Worm (Caenorhabditis elegans): ENCODE data around the gene smi-1.

smi-1 gene

ce11 chrIII:1893851-1894250 lies 15.7 kb downstream of the smi-1 start, which contains the start of the genes B0524.5 and B0524.2:
B0524.5 (minus strand) TSS chrIII:1893890.
B0524.2 (plus strand) TSS chrIII:1894057.
- TF ChIP-seq hlh-6 (tag; optimal IDR thresholded peaks at IDR 0.05) = no peak
- no peak for TF ChIP-seq unc-55 (GFP tag; optimal IDR thresholded peaks at IDR 0.05)
- no peak for TF ChIP-seq zip-5 (tag; optimal IDR thresholded peaks at IDR 0.05)
- TF ChIP-seq elt-4 (tag; optimal IDR thresholded peaks at IDR 0.05) = no peak
- TF ChIP-seq odd-2 (tag; optimal IDR thresholded peaks at IDR 0.05) = no peak
- TF ChIP-seq gmeb-2 (tag; optimal IDR thresholded peaks at IDR 0.05) = no peak
- no peak for TF ChIP-seq K09A11.1 (tag; optimal IDR thresholded peaks at IDR 0.05; ENCODE audit: insufficient read depth)
- no peak for TF ChIP-seq hlh-30 (tag; optimal IDR thresholded peaks at IDR 0.05; ENCODE audit: insufficient read depth)
- no peak for TF ChIP-seq rnt-1 (tag; optimal IDR thresholded peaks at IDR 0.05)
- TF ChIP-seq C08G9.2 (tag; optimal IDR thresholded peaks at IDR 0.05) = no peak
- no peak for TF ChIP-seq unc-3 (GFP tag; conservative IDR thresholded peaks at IDR 0.05)
- TF ChIP-seq unc-3 (tag; optimal IDR thresholded peaks at IDR 0.05) = no peak
- no peak for TF ChIP-seq pros-1 (tag; optimal IDR thresholded peaks at IDR 0.05)
- no peak for TF ChIP-seq nhr-11 (tag; optimal IDR thresholded peaks at IDR 0.05)
- TF ChIP-seq unc-42 (tag; optimal IDR thresholded peaks at IDR 0.05) = no peak
- TF ChIP-seq ref-2 (tag; optimal IDR thresholded peaks at IDR 0.05) = no peak

- TF ChIP-seq ceh-31 (tag; optimal IDR thresholded peaks at IDR 0.05) (no peak), ceh-6 (GFP tag; optimal IDR thresholded peaks at IDR 0.05) (no peak), fkh-6 (tag; optimal IDR thresholded peaks at IDR 0.05) (no peak), zip-5 (tag; optimal IDR thresholded peaks at IDR 0.05) (no peak), nfya-1 (tag; optimal IDR thresholded peaks at IDR 0.05) (no peak), ceh-18 (tag; optimal IDR thresholded peaks at IDR 0.05) (no peak), pax-1 (tag; optimal IDR thresholded peaks at IDR 0.05) (no peak), ceh-14 (tag; optimal IDR thresholded peaks at IDR 0.05) (no peak), dve-1 (tag; optimal IDR thresholded peaks at IDR 0.05) (no peak), gmeb-2 (tag; optimal IDR thresholded peaks at IDR 0.05) (no peak), tbx-2 (tag; optimal IDR thresholded peaks at IDR 0.05) (no peak), pqm-1 (tag; optimal IDR thresholded peaks at IDR 0.05) (no peak), rnt-1 (tag; optimal IDR thresholded peaks at IDR 0.05) (no peak), ceh-24 (tag; optimal IDR thresholded peaks at IDR 0.05) (no peak), ceh-19 (GFP tag; optimal IDR thresholded peaks at IDR 0.05) (no peak), mec-3 (tag; optimal IDR thresholded peaks at IDR 0.05; ENCODE audit: borderline replicate concordance) (no peak), hlh-15 (tag; optimal IDR thresholded peaks at IDR 0.05) (no peak), ztf-16 (tag; optimal IDR thresholded peaks at IDR 0.05) (no peak)
These were observed 25.8 kb downstream of the smi-1 start for ce11 chrIII:1903966-1904365.

ce11 chrIII:1905589-1905988 lies 27.4 kb downstream of the smi-1 start, which contains the start of the genes B0524.6 and pqn-41:
B0524.6 (minus strand) TSS chrIII:1905640.
pqn-41 (plus strand) TSS chrIII:1905958.
- peak; percentile 68 for TF ChIP-seq unc-42 (tag; optimal IDR thresholded peaks at IDR 0.05)
- no peak for TF ChIP-seq fax-1 (tag; optimal IDR thresholded peaks at IDR 0.05)

- TF ChIP-seq ref-2 (tag; optimal IDR thresholded peaks at IDR 0.05) (no peak), K09A11.1 (tag; optimal IDR thresholded peaks at IDR 0.05; ENCODE audit: insufficient read depth) (no peak), Y22D7AL.16 (tag; optimal IDR thresholded peaks at IDR 0.05) (no peak), unc-86 (tag; optimal IDR thresholded peaks at IDR 0.05) (no peak), tbx-2 (tag; optimal IDR thresholded peaks at IDR 0.05) (no peak), hlh-13 (GFP tag; optimal IDR thresholded peaks at IDR 0.05) (no peak)
These were observed 40.3 kb downstream of the smi-1 start for ce11 chrIII:1918311-1918932.

Measured in whole organism, late embryonic.